Fruit fly (Drosophila melanogaster) whole organism, prepupa: ENCODE results near the gene CG10638.

ENCODE experiments used
- CG10631 ChIP-seq: fragments of 200-800 bp; sonication (Bioruptor generic); optimal IDR thresholded peaks from 2 replicates; lab custom pipeline; 2016; ENCODE audit warnings: missing biosample characterization, missing genetic modification characterization
- CG11762 ChIP-seq: fragments of 200-800 bp; sonication (Bioruptor generic); optimal IDR thresholded peaks from 3 replicates; lab custom pipeline; 2016; ENCODE audit warnings: missing biosample characterization, missing genetic modification characterization; ENCODE audit not compliant: insufficient read depth
- CG11902 ChIP-seq: fragments of 200-800 bp; sonication (Bioruptor generic); optimal IDR thresholded peaks from 3 replicates; lab custom pipeline; 2016; ENCODE audit warnings: missing biosample characterization, missing genetic modification characterization
- CG15336 ChIP-seq: fragments of 200-800 bp; sonication (Bioruptor generic); IDR thresholded peaks from 2 replicates; pipeline ENCODE4 v1.3.6; 2022; ENCODE audit warnings: missing biosample characterization, missing genetic modification characterization
- CG1621 ChIP-seq: fragments of 200-800 bp; sonication (Bioruptor generic); optimal IDR thresholded peaks from 3 replicates; lab custom pipeline; 2018; ENCODE audit warnings: missing biosample characterization, mild to moderate bottlenecking, missing genetic modification characterization
- CG16779 ChIP-seq: fragments of 200-800 bp; sonication (Bioruptor generic); optimal IDR thresholded peaks from 3 replicates; lab custom pipeline; 2017; ENCODE audit warnings: missing biosample characterization, mild to moderate bottlenecking, missing genetic modification characterization
- CG3032 ChIP-seq: fragments of 200-800 bp; optimal IDR thresholded peaks from 2 replicates; lab custom pipeline; 2019; ENCODE audit warnings: missing biosample characterization, mild to moderate bottlenecking, missing genetic modification characterization, moderate library complexity
- CG31627 ChIP-seq: fragments of 200-800 bp; sonication (Bioruptor generic); optimal IDR thresholded peaks from 3 replicates; lab custom pipeline; 2016; ENCODE audit warnings: missing biosample characterization, missing genetic modification characterization
- CG34406 ChIP-seq: fragments of 200-800 bp; sonication (Bioruptor generic); optimal IDR thresholded peaks from 3 replicates; lab custom pipeline; 2016; ENCODE audit warnings: missing biosample characterization, missing genetic modification characterization
- CG3919 ChIP-seq: fragments of 200-800 bp; sonication (Bioruptor generic); optimal IDR thresholded peaks from 3 replicates; lab custom pipeline; 2016; ENCODE audit warnings: missing biosample characterization, missing genetic modification characterization
- CG6163 ChIP-seq: fragments of 200-800 bp; sonication (Bioruptor generic); IDR thresholded peaks from 3 replicates; pipeline ENCODE4 v1.3.6; 2022; ENCODE audit warnings: missing biosample characterization, missing genetic modification characterization
- CG6276 ChIP-seq: fragments of 200-800 bp; sonication (Bioruptor generic); optimal IDR thresholded peaks from 2 replicates; lab custom pipeline; 2017; ENCODE audit warnings: missing biosample characterization, mild to moderate bottlenecking, missing genetic modification characterization
- CG6792 ChIP-seq: fragments of 200-800 bp; sonication (Bioruptor generic); optimal IDR thresholded peaks from 3 replicates; lab custom pipeline; 2016; ENCODE audit warnings: missing biosample characterization, missing genetic modification characterization
- CG6808 ChIP-seq: fragments of 200-800 bp; sonication (Bioruptor generic); optimal IDR thresholded peaks from 3 replicates; lab custom pipeline; 2017; ENCODE audit warnings: missing biosample characterization, missing genetic modification characterization, mild to moderate bottlenecking, moderate library complexity, missing genetic modification reagents
- CG7368 ChIP-seq: fragments of 200-800 bp; sonication (Bioruptor generic); optimal IDR thresholded peaks from 3 replicates; lab custom pipeline; 2016; ENCODE audit warnings: missing biosample characterization, missing genetic modification characterization
- CG8119 ChIP-seq: fragments of 200-800 bp; sonication (Bioruptor generic); IDR thresholded peaks from 3 replicates; pipeline ENCODE4 v1.3.6; 2022; ENCODE audit warnings: missing biosample characterization, missing genetic modification characterization
- CG8319 ChIP-seq: fragments of 200-800 bp; sonication (Bioruptor generic); optimal IDR thresholded peaks from 3 replicates; lab custom pipeline; 2016; ENCODE audit warnings: missing biosample characterization, missing genetic modification characterization
- CG8632 ChIP-seq: fragments of 200-800 bp; sonication (Bioruptor generic); optimal IDR thresholded peaks from 3 replicates; lab custom pipeline; 2016; ENCODE audit warnings: missing biosample characterization, missing genetic modification characterization
- CG9139 ChIP-seq: fragments of 200-800 bp; sonication (Bioruptor generic); optimal IDR thresholded peaks from 3 replicates; lab custom pipeline; 2017; ENCODE audit warnings: missing biosample characterization, mild to moderate bottlenecking, missing genetic modification characterization
- Eip75B ChIP-seq: fragments of 200-800 bp; sonication (Bioruptor generic); optimal IDR thresholded peaks from 3 replicates; lab custom pipeline; 2016; ENCODE audit warnings: missing biosample characterization, missing genetic modification characterization
- Eip78C ChIP-seq: fragments of 200-800 bp; sonication (Bioruptor generic); peaks from one replicate; lab custom pipeline; 2016; ENCODE audit warnings: missing biosample characterization, missing genetic modification characterization
- Eip93F ChIP-seq: fragments of 200-800 bp; sonication (Bioruptor generic); optimal IDR thresholded peaks from 2 replicates; lab custom pipeline; 2016; ENCODE audit warnings: missing biosample characterization, mild to moderate bottlenecking, missing genetic modification characterization
- Ets21C ChIP-seq: fragments of 200-800 bp; sonication (Bioruptor generic); optimal IDR thresholded peaks from 3 replicates; lab custom pipeline; 2016; ENCODE audit warnings: missing biosample characterization, missing genetic modification characterization
- Ets96B ChIP-seq: fragments of 200-800 bp; optimal IDR thresholded peaks from 2 replicates; lab custom pipeline; 2019; ENCODE audit warnings: missing biosample characterization, mild to moderate bottlenecking, missing genetic modification characterization, moderate library complexity
- Gug ChIP-seq: fragments of 200-800 bp; sonication (Bioruptor generic); IDR thresholded peaks from 2 replicates; pipeline ENCODE4 v1.3.6; 2022; ENCODE audit warnings: missing biosample characterization, missing genetic modification characterization
- Hr38 ChIP-seq: sonication (Bioruptor generic); optimal IDR thresholded peaks from 2 replicates; lab custom pipeline; 2016; ENCODE audit warnings: missing biosample characterization, missing genetic modification characterization
- Hr39 ChIP-seq: fragments of 200-800 bp; sonication (Bioruptor generic); optimal IDR thresholded peaks from 2 replicates; lab custom pipeline; 2016; ENCODE audit warnings: missing biosample characterization, missing genetic modification characterization
- Hr4 ChIP-seq: fragments of 200-800 bp; sonication (Bioruptor generic); optimal IDR thresholded peaks from 3 replicates; lab custom pipeline; 2016; ENCODE audit warnings: missing biosample characterization, missing genetic modification characterization
- Lpt ChIP-seq: fragments of 200-800 bp; sonication (Bioruptor generic); optimal IDR thresholded peaks from 3 replicates; lab custom pipeline; 2016; ENCODE audit warnings: missing biosample characterization, missing genetic modification characterization
- Met ChIP-seq: fragments of 200-800 bp; sonication (Bioruptor generic); optimal IDR thresholded peaks from 3 replicates; lab custom pipeline; 2016; ENCODE audit warnings: missing biosample characterization, missing genetic modification characterization
- OdsH ChIP-seq: fragments of 200-800 bp; sonication (Bioruptor generic); optimal IDR thresholded peaks from 3 replicates; lab custom pipeline; 2016; ENCODE audit warnings: missing biosample characterization, missing genetic modification characterization
- Smox ChIP-seq: fragments of 200-800 bp; sonication (Bioruptor generic); optimal IDR thresholded peaks from 3 replicates; lab custom pipeline; 2016; ENCODE audit warnings: missing biosample characterization, missing genetic modification characterization
- Sox102F ChIP-seq: fragments of 200-800 bp; sonication (Bioruptor generic); optimal IDR thresholded peaks from 2 replicates; lab custom pipeline; 2016; ENCODE audit warnings: missing biosample characterization, mild to moderate bottlenecking, missing genetic modification characterization
- Sox14 ChIP-seq: fragments of 200-800 bp; sonication (Bioruptor generic); optimal IDR thresholded peaks from 3 replicates; lab custom pipeline; 2016; ENCODE audit warnings: missing biosample characterization, missing genetic modification characterization
- Sox15 ChIP-seq: fragments of 200-800 bp; sonication (Bioruptor generic); optimal IDR thresholded peaks from 3 replicates; lab custom pipeline; 2016; ENCODE audit warnings: missing biosample characterization, missing genetic modification characterization
- achi ChIP-seq: fragments of 200-800 bp; sonication (Bioruptor generic); optimal IDR thresholded peaks from 3 replicates; lab custom pipeline; 2016; ENCODE audit warnings: missing biosample characterization, missing genetic modification characterization
- acj6 ChIP-seq: fragments of 200-800 bp; sonication (Bioruptor generic); optimal IDR thresholded peaks from 3 replicates; lab custom pipeline; 2016; ENCODE audit warnings: missing biosample characterization, missing genetic modification characterization
- cyc ChIP-seq: fragments of 200-800 bp; sonication (Bioruptor generic); optimal IDR thresholded peaks from 3 replicates; lab custom pipeline; 2016; ENCODE audit warnings: missing biosample characterization, missing genetic modification characterization
- dac ChIP-seq: fragments of 200-800 bp; sonication (Bioruptor generic); optimal IDR thresholded peaks from 2 replicates; lab custom pipeline; 2017; ENCODE audit warnings: missing biosample characterization, mild to moderate bottlenecking, missing genetic modification characterization
- dsx ChIP-seq: fragments of 200-800 bp; optimal IDR thresholded peaks from 3 replicates; lab custom pipeline; 2019; ENCODE audit warnings: missing biosample characterization, mild to moderate bottlenecking, missing genetic modification characterization, moderate library complexity; ENCODE audit not compliant: poor library complexity, severe bottlenecking
- eg ChIP-seq: fragments of 200-800 bp; sonication (Bioruptor generic); IDR thresholded peaks from 3 replicates; pipeline ENCODE4 v1.3.6; 2022; ENCODE audit warnings: missing biosample characterization, missing genetic modification characterization
- fd59A ChIP-seq: fragments of 200-800 bp; sonication (Bioruptor generic); optimal IDR thresholded peaks from 2 replicates; lab custom pipeline; 2017; ENCODE audit warnings: missing biosample characterization, mild to moderate bottlenecking, missing genetic modification characterization, missing genetic modification reagents
- fd85E ChIP-seq: fragments of 200-800 bp; sonication (Bioruptor generic); optimal IDR thresholded peaks from 3 replicates; lab custom pipeline; 2016; ENCODE audit warnings: missing biosample characterization, missing genetic modification characterization
- fkh ChIP-seq: fragments of 200-800 bp; sonication (Bioruptor generic); optimal IDR thresholded peaks from 3 replicates; lab custom pipeline; 2017; ENCODE audit warnings: missing biosample characterization, mild to moderate bottlenecking, missing genetic modification characterization, moderate library complexity
- lz ChIP-seq: fragments of 200-800 bp; sonication (Bioruptor generic); optimal IDR thresholded peaks from 3 replicates; lab custom pipeline; 2016; ENCODE audit warnings: missing biosample characterization, missing genetic modification characterization
- net ChIP-seq: fragments of 200-800 bp; sonication (Bioruptor generic); optimal IDR thresholded peaks from 3 replicates; lab custom pipeline; 2016; ENCODE audit warnings: missing biosample characterization, missing genetic modification characterization
- salr ChIP-seq, 2 experiments: fragments of 200-800 bp; sonication (Bioruptor generic); optimal IDR thresholded peaks; 3 replicates each; lab custom pipeline; 2016 to 2018; ENCODE audit warnings: missing biosample characterization in 2 of 2, missing genetic modification characterization in 2 of 2, mild to moderate bottlenecking in 1 of 2
- spab ChIP-seq: fragments of 200-800 bp; sonication (Bioruptor generic); optimal IDR thresholded peaks from 2 replicates; lab custom pipeline; 2017; ENCODE audit warnings: missing biosample characterization, mild to moderate bottlenecking, missing genetic modification characterization, missing genetic modification reagents
- ss ChIP-seq, 2 experiments: fragments of 200-800 bp; sonication (Bioruptor generic); optimal IDR thresholded peaks; 2 replicates in 1 of 2; 3 replicates in 1 of 2; lab custom pipeline; 2017 to 2018; ENCODE audit warnings: mild to moderate bottlenecking in 2 of 2, missing biosample characterization in 2 of 2, missing genetic modification characterization in 2 of 2, moderate library complexity in 1 of 2
- topi ChIP-seq: fragments of 200-800 bp; sonication (Bioruptor generic); optimal IDR thresholded peaks from 3 replicates; lab custom pipeline; 2016; ENCODE audit warnings: missing biosample characterization, missing genetic modification characterization
- vri ChIP-seq: fragments of 200-800 bp; sonication (Bioruptor generic); optimal IDR thresholded peaks from 3 replicates; lab custom pipeline; 2016; ENCODE audit warnings: missing biosample characterization, mild to moderate bottlenecking, missing genetic modification characterization

Gene CG10638

DNA sequence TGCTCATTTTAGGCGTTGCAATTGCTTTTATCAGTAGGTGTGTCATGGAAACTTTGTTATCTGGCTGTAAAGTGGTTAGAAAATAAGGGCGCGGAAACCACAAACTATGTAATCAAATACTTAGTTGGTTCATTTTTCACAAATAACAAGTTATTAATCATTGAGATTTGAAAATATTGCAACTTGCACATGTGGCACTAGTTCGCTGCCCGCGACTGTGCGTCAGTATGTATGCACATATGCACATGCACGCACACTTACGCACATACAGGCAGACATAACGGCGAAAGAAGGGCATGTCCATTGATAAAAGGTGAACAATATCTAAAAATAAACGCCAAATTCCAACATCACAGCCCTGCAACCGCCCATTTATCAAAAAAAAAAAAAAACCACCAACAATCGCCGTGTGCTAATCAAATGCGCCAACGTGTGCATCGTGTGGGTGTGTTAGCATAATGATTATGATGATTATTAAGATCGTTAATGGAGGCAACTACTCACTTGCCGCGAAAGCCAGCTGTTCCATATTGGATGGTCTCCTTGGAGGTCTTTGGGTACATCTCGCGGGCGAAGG, 28.4 kb upstream of the CG10638 start:
- TF ChIP-seq Smox (GFP tag; lab: Kevin White, UChicago) (peak; percentile 62), Eip78C (peak; percentile 94), topi (GFP tag; lab: Kevin White, UChicago) (peak; percentile 76), CG10631 (GFP tag; lab: Kevin White, UChicago) (peak; percentile 44), CG11762 (GFP tag; lab: Kevin White, UChicago) (peak; percentile 38), Met (GFP tag; lab: Kevin White, UChicago) (peak; percentile 74), CG3919 (peak; percentile 67), Gug (GFP tag; lab: Robert Waterston, UW) (peak; percentile 51), CG34406 (GFP tag; lab: Kevin White, UChicago) (peak; percentile 62), CG16779 (peak; percentile 40), CG9139 (GFP tag; lab: Kevin White, UChicago) (no peak), cyc (GFP tag; lab: Kevin White, UChicago) (peak; percentile 56), CG8319 (GFP tag; lab: Kevin White, UChicago) (peak; percentile 21), net (GFP tag; lab: Kevin White, UChicago) (peak; percentile 71), CG6163 (GFP tag; lab: Robert Waterston, UW) (peak; percentile 76), achi (peak; percentile 55), CG6276 (no peak), eg (GFP tag; lab: Robert Waterston, UW) (peak; percentile 86), fkh (GFP tag; lab: Kevin White, UChicago) (no peak), Sox102F (GFP tag; lab: Kevin White, UChicago) (no peak), CG15336 (peak; percentile 60), Hr4 (peak; percentile 68), lz (GFP tag; lab: Kevin White, UChicago) (peak; percentile 61), dsx (GFP tag; lab: Kevin White, UChicago) (peak; percentile 60), acj6 (peak; percentile 69), Sox14 (GFP tag; lab: Kevin White, UChicago) (peak; percentile 74), ss (GFP tag; optimal IDR thresholded peaks at IDR 0.05; lab: Kevin White, UChicago) (peak; percentile 43 to 45), CG6808 (GFP tag; lab: Kevin White, UChicago) (peak; percentile 51), Hr39 (peak; percentile 74), CG8632 (peak; percentile 61), Ets96B (tag; lab: Kevin White, UChicago) (peak; percentile 66), fd85E (no peak), CG7368 (GFP tag; lab: Kevin White, UChicago) (peak; percentile 48), Hr38 (GFP tag; lab: Kevin White, UChicago) (no peak), CG3032 (tag; lab: Kevin White, UChicago) (peak; percentile 46), fd59A (no peak), Lpt (GFP tag; lab: Kevin White, UChicago) (peak; percentile 40), vri (peak; percentile 71), Ets21C (peak; percentile 60), spab (peak; percentile 51), Eip93F (peak; percentile 65), CG31627 (GFP tag; lab: Kevin White, UChicago) (peak; percentile 73), CG8119 (peak; percentile 71; the same call in 2 of the 3 replicates), Sox15 (no peak), OdsH (GFP tag; lab: Kevin White, UChicago) (peak; percentile 72), CG6792 (GFP tag; lab: Kevin White, UChicago) (peak; percentile 63), salr (GFP tag; optimal IDR thresholded peaks at IDR 0.05; lab: Kevin White, UChicago) (peak in 1 of 2 experiments; percentile 63), dac (peak; percentile 47), CG11902 (GFP tag; lab: Kevin White, UChicago) (peak; percentile 18), CG1621 (tag; lab: Kevin White, UChicago) (no peak), Eip75B (GFP tag; lab: Kevin White, UChicago) (peak; percentile 50)
